Fruit fly (Drosophila melanogaster): ENCODE measurements around the gene CG12123.

DNA sequence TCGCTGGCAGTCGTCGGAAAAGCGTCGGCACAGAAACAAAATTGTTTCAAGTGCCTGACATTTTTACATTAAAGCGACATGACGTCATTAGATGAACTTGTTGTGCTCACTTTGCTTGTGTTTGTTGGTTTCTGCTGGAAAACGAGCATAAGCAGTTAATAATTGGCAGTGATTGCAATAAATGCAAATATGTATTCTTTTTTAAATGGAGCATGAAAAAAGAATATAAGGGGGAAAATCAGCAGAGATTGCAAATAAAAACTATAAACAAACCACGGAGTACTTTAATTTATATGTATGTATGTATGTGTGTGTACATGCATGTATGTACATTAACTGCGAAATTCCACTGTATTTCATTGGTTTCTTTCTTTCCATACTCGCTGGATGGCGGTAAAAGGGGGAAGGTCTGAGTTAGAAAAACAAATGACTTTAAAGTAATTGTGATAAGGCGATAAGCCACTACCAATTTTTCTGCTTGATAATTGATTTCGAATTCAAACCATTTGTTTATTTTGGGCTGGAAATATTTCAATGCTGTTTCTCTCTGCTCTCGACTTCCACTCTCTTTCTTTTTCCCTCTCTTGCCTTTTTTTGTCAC lies 28.5 kb downstream of the CG12123 start:
- no peak for TF ChIP-seq CTCF (optimal IDR thresholded peaks at IDR 0.05)
- no peak for TF ChIP-seq CG8478 (optimal IDR thresholded peaks at IDR 0.05)

Measured in S2 (cell line).